Fruit fly (Drosophila melanogaster) whole organism, adult: ENCODE measurements around the gene Rbfox1.

Experiments
- CG12768 ChIP-seq: fragments of 200-800 bp; sonication (Bioruptor generic); optimal IDR thresholded peaks from 2 replicates; lab custom pipeline; 2017; ENCODE audit warnings: missing biosample characterization, missing genetic modification characterization, mild to moderate bottlenecking, moderate library complexity, missing genetic modification reagents
- CG14711 ChIP-seq: fragments of 200-800 bp; sonication (Bioruptor generic); optimal IDR thresholded peaks from 2 replicates; lab custom pipeline; 2018; ENCODE audit warnings: missing biosample characterization, mild to moderate bottlenecking, missing genetic modification characterization, moderate library complexity
- CG7045 ChIP-seq: fragments of 200-800 bp; sonication (Bioruptor generic); optimal IDR thresholded peaks from 2 replicates; lab custom pipeline; 2017; ENCODE audit warnings: missing biosample characterization, mild to moderate bottlenecking, missing genetic modification characterization
- Crg-1 ChIP-seq: fragments of 200-800 bp; sonication (Bioruptor generic); optimal IDR thresholded peaks from 2 replicates; lab custom pipeline; 2016; ENCODE audit warnings: missing biosample characterization, missing genetic modification characterization
- Hr96 ChIP-seq: fragments of 200-800 bp; sonication (Bioruptor generic); optimal IDR thresholded peaks from 2 replicates; lab custom pipeline; 2016; ENCODE audit warnings: missing biosample characterization, missing genetic modification characterization
- ovo ChIP-seq: fragments of 200-800 bp; sonication (Bioruptor generic); optimal IDR thresholded peaks from 2 replicates; lab custom pipeline; 2016; ENCODE audit warnings: missing biosample characterization, missing genetic modification characterization
- pad ChIP-seq: fragments of 200-800 bp; sonication (Bioruptor generic); optimal IDR thresholded peaks from 3 replicates; lab custom pipeline; 2017; ENCODE audit warnings: missing biosample characterization, missing genetic modification characterization, mild to moderate bottlenecking, moderate library complexity, missing genetic modification reagents
- tj ChIP-seq: fragments of 200-800 bp; sonication (Bioruptor generic); optimal IDR thresholded peaks from 3 replicates; lab custom pipeline; 2017; ENCODE audit warnings: missing biosample characterization, mild to moderate bottlenecking, missing genetic modification characterization, moderate library complexity

- TF ChIP-seq ovo (GFP tag; lab: Kevin White, UChicago) (no peak), CG12768 (GFP tag; lab: Kevin White, UChicago) (no peak), CG14711 (tag; lab: Kevin White, UChicago) (no peak), CG7045 (GFP tag; lab: Kevin White, UChicago) (no peak), Hr96 (GFP tag; lab: Kevin White, UChicago) (no peak), tj (GFP tag; lab: Kevin White, UChicago) (no peak), pad (GFP tag; lab: Kevin White, UChicago) (no peak), Crg-1 (GFP tag; lab: Kevin White, UChicago) (no peak)
These were observed 47.0 kb downstream of the Rbfox1 start for dm6 chr3L:10528251-10528650.
